Worm (Caenorhabditis elegans) whole organism, young adult: ENCODE measurements around the gene stdh-2.

ENCODE experiments used
- B0261.1 ChIP-seq: sonication (generic microtip); optimal IDR thresholded peaks from 2 replicates; lab custom pipeline; 2016; ENCODE audit warnings: mild to moderate bottlenecking, missing genetic modification characterization, moderate library complexity, missing compliant biosample characterization
- C06A6.2 ChIP-seq: fragments of 200-800 bp; sonication (Bioruptor generic); conservative IDR thresholded peaks from 2 replicates; pipeline ENCODE4 v1.3.6; 2022; ENCODE audit warnings: missing genetic modification characterization, missing compliant biosample characterization
- F33H1.4 ChIP-seq: fragments of 200-800 bp; sonication (Bioruptor generic); IDR thresholded peaks from 2 replicates; pipeline ENCODE4 v1.3.6; 2022; ENCODE audit warnings: missing genetic modification reagents, missing genetic modification characterization, missing compliant biosample characterization
- F52B5.7 ChIP-seq: sonication (generic microtip); optimal IDR thresholded peaks from 2 replicates; lab custom pipeline; 2016; ENCODE audit warnings: mild to moderate bottlenecking, missing genetic modification characterization, missing compliant biosample characterization
- Y79H2A.3 ChIP-seq: fragments of 200-800 bp; sonication (Bioruptor generic); conservative IDR thresholded peaks from 2 replicates; pipeline ENCODE4 v1.3.6; 2022; ENCODE audit warnings: missing genetic modification reagents, missing genetic modification characterization, missing compliant biosample characterization
- ZK185.1 ChIP-seq: sonication (generic microtip); optimal IDR thresholded peaks from 2 replicates; lab custom pipeline; 2016; ENCODE audit warnings: mild to moderate bottlenecking, missing genetic modification characterization, missing compliant biosample characterization; ENCODE audit not compliant: poor library complexity, severe bottlenecking
- akir-1 ChIP-seq: fragments of 200-800 bp; sonication (Bioruptor generic); optimal IDR thresholded peaks from 2 replicates; lab custom pipeline; 2018; ENCODE audit warnings: mild to moderate bottlenecking, missing genetic modification characterization, moderate library complexity, missing compliant biosample characterization
- ama-1 ChIP-seq, 3 experiments: fragments of 150-350 bp in 1 of 3; sonication (generic microtip) in 2 of 3; optimal IDR thresholded peaks; 2 replicates each; lab custom pipeline; 2014 to 2018; ENCODE audit warnings: missing biosample characterization in 2 of 3, missing genetic modification characterization in 2 of 3, missing genetic modification reagents in 2 of 3
- cebp-2 ChIP-seq: fragments of 200-800 bp; sonication (Bioruptor generic); IDR thresholded peaks from 2 replicates; pipeline ENCODE4 v1.3.6; 2022; ENCODE audit warnings: missing genetic modification characterization, missing compliant biosample characterization
- ceh-27 ChIP-seq: fragments of 200-800 bp; sonication (Bioruptor generic); optimal IDR thresholded peaks from 2 replicates; lab custom pipeline; 2018; ENCODE audit warnings: mild to moderate bottlenecking, missing genetic modification characterization, moderate library complexity, missing compliant biosample characterization
- ceh-79 ChIP-seq: sonication (generic microtip); optimal IDR thresholded peaks from 2 replicates; lab custom pipeline; 2017; ENCODE audit warnings: mild to moderate bottlenecking, missing genetic modification characterization, missing compliant biosample characterization
- ceh-91 ChIP-seq: fragments of 200-800 bp; sonication (Bioruptor generic); IDR thresholded peaks from 2 replicates; pipeline ENCODE4 v1.3.6; 2022; ENCODE audit warnings: missing genetic modification reagents, missing genetic modification characterization, missing compliant biosample characterization
- chd-7 ChIP-seq: sonication (generic microtip); optimal IDR thresholded peaks from 2 replicates; lab custom pipeline; 2016; ENCODE audit warnings: mild to moderate bottlenecking, missing genetic modification characterization, moderate library complexity, missing compliant biosample characterization
- dox-1 ChIP-seq: fragments of 200-800 bp; sonication (Bioruptor generic); IDR thresholded peaks from 2 replicates; pipeline ENCODE4 v1.3.6; 2022; ENCODE audit warnings: missing genetic modification reagents, missing genetic modification characterization, missing compliant biosample characterization
- dpff-1 ChIP-seq: sonication (generic microtip); optimal IDR thresholded peaks from 2 replicates; lab custom pipeline; 2017; ENCODE audit warnings: mild to moderate bottlenecking, missing genetic modification characterization, missing compliant biosample characterization
- ekl-4 ChIP-seq: fragments of 200-800 bp; sonication (Bioruptor generic); IDR thresholded peaks from 2 replicates; pipeline ENCODE4 v1.3.6; 2022; ENCODE audit warnings: missing genetic modification reagents, missing genetic modification characterization, missing compliant biosample characterization
- him-1 ChIP-seq: sonication (generic microtip); optimal IDR thresholded peaks from 2 replicates; lab custom pipeline; 2016; ENCODE audit warnings: missing genotype, missing genetic modification reagents, missing genetic modification characterization, missing compliant biosample characterization
- let-526 ChIP-seq: fragments of 200-800 bp; sonication (Bioruptor generic); IDR thresholded peaks from 2 replicates; pipeline ENCODE4 v1.3.6; 2022; ENCODE audit warnings: missing genetic modification reagents, missing genetic modification characterization, missing compliant biosample characterization
- let-607 ChIP-seq, 2 experiments: fragments of 200-800 bp in 1 of 2; sonication (Bioruptor generic) in 1 of 2; sonication (generic microtip) in 1 of 2; optimal IDR thresholded peaks; 2 replicates each; lab custom pipeline; 2016 to 2018; ENCODE audit warnings: mild to moderate bottlenecking in 2 of 2, missing compliant biosample characterization in 2 of 2, missing genetic modification characterization in 2 of 2, moderate library complexity in 2 of 2, missing genotype in 1 of 2
- lin-26 ChIP-seq: fragments of 200-800 bp; sonication (Bioruptor generic); IDR thresholded peaks from 2 replicates; pipeline ENCODE4 v1.3.6; 2022; ENCODE audit warnings: missing genetic modification reagents, missing genetic modification characterization, missing compliant biosample characterization
- lin-35 ChIP-seq, 3 experiments: fragments of 150-350 bp in 2 of 3; sonication (generic microtip) in 1 of 3; optimal IDR thresholded peaks; 2 replicates each; lab custom pipeline; 2014 to 2018; ENCODE audit warnings: missing biosample characterization in 3 of 3, missing genetic modification characterization in 3 of 3, missing genetic modification reagents in 3 of 3
- lin-40 ChIP-seq: sonication (generic microtip); optimal IDR thresholded peaks from 2 replicates; lab custom pipeline; 2016; ENCODE audit warnings: missing genetic modification characterization, mild to moderate bottlenecking, missing compliant biosample characterization, missing genotype, missing genetic modification reagents
- madf-10 ChIP-seq: sonication (generic microtip); optimal IDR thresholded peaks from 2 replicates; lab custom pipeline; 2016; ENCODE audit warnings: mild to moderate bottlenecking, missing genetic modification characterization, missing compliant biosample characterization
- madf-6 ChIP-seq: fragments of 200-800 bp; sonication (Bioruptor generic); IDR thresholded peaks from 2 replicates; pipeline ENCODE4 v1.3.6; 2022; ENCODE audit warnings: missing genetic modification reagents, missing genetic modification characterization, missing compliant biosample characterization
- madf-8 ChIP-seq: fragments of 200-800 bp; sonication (Bioruptor generic); conservative IDR thresholded peaks from 2 replicates; pipeline ENCODE4 v1.3.6; 2022; ENCODE audit warnings: missing genetic modification reagents, missing genetic modification characterization, missing compliant biosample characterization
- mes-4 ChIP-seq: sonication (generic microtip); optimal IDR thresholded peaks from 2 replicates; lab custom pipeline; 2016; ENCODE audit warnings: missing genotype, missing genetic modification characterization, missing compliant biosample characterization
- nfyb-1 ChIP-seq: fragments of 200-800 bp; sonication (Bioruptor generic); IDR thresholded peaks from 2 replicates; pipeline ENCODE4 v1.3.6; 2022; ENCODE audit warnings: missing genetic modification reagents, missing genetic modification characterization, missing compliant biosample characterization
- nhr-179 ChIP-seq: sonication (generic microtip); optimal IDR thresholded peaks from 2 replicates; lab custom pipeline; 2016; ENCODE audit warnings: mild to moderate bottlenecking, missing genetic modification characterization, missing compliant biosample characterization
- rcor-1 ChIP-seq: fragments of 200-800 bp; sonication (Bioruptor generic); IDR thresholded peaks from 2 replicates; pipeline ENCODE4 v1.3.6; 2022; ENCODE audit warnings: missing genetic modification reagents, missing genetic modification characterization, missing compliant biosample characterization
- rpc-1 ChIP-seq, 2 experiments: fragments of 150-350 bp in 1 of 2; sonication (generic microtip) in 1 of 2; optimal IDR thresholded peaks; 2 replicates each; lab custom pipeline; 2014 to 2018; ENCODE audit warnings: missing biosample characterization in 1 of 2, missing genetic modification characterization in 1 of 2, missing genetic modification reagents in 1 of 2, missing genotype in 1 of 2
- sdz-38 ChIP-seq: sonication (generic microtip); optimal IDR thresholded peaks from 2 replicates; lab custom pipeline; 2016; ENCODE audit warnings: missing genotype, missing genetic modification characterization, missing compliant biosample characterization
- snpc-3.4 ChIP-seq: sonication (generic microtip); optimal IDR thresholded peaks from 2 replicates; lab custom pipeline; 2017; ENCODE audit warnings: missing genetic modification characterization, mild to moderate bottlenecking, missing compliant biosample characterization, antibody characterized with exemption, moderate library complexity, missing genotype, missing genetic modification reagents
- tbx-9 ChIP-seq: sonication (generic microtip); optimal IDR thresholded peaks from 2 replicates; lab custom pipeline; 2016; ENCODE audit warnings: borderline replicate concordance, missing genetic modification characterization, inconsistent platforms, missing compliant biosample characterization
- tlf-1 ChIP-seq: fragments of 200-800 bp; sonication (Bioruptor generic); optimal IDR thresholded peaks from 2 replicates; lab custom pipeline; 2018; ENCODE audit warnings: mild to moderate bottlenecking, missing genetic modification characterization, missing compliant biosample characterization
- unc-62 ChIP-seq: fragments of 150-350 bp; optimal IDR thresholded peaks from 2 replicates; lab custom pipeline; 2014; ENCODE audit warnings: missing biosample characterization, missing genetic modification reagents, missing genetic modification characterization
- zfh-2 ChIP-seq: fragments of 200-800 bp; sonication (Bioruptor generic); conservative IDR thresholded peaks from 2 replicates; pipeline ENCODE4 v1.3.6; 2022; ENCODE audit warnings: missing genetic modification reagents, missing genetic modification characterization, missing compliant biosample characterization
- ztf-18 ChIP-seq: sonication (generic microtip); optimal IDR thresholded peaks from 2 replicates; lab custom pipeline; 2016; ENCODE audit warnings: missing genotype, mild to moderate bottlenecking, missing genetic modification characterization, missing compliant biosample characterization
- ztf-22 ChIP-seq: fragments of 200-800 bp; sonication (Bioruptor generic); optimal IDR thresholded peaks from 2 replicates; lab custom pipeline; 2018; ENCODE audit warnings: mild to moderate bottlenecking, missing genetic modification characterization, moderate library complexity, missing compliant biosample characterization
- ztf-25 ChIP-seq: fragments of 200-800 bp; sonication (Bioruptor generic); IDR thresholded peaks from 2 replicates; pipeline ENCODE4 v1.3.6; 2022; ENCODE audit warnings: missing genetic modification reagents, missing genetic modification characterization, missing compliant biosample characterization
- ztf-3 ChIP-seq: fragments of 200-800 bp; sonication (Bioruptor generic); optimal IDR thresholded peaks from 2 replicates; lab custom pipeline; 2018; ENCODE audit warnings: mild to moderate bottlenecking, missing genetic modification characterization, missing compliant biosample characterization
- ztf-6 ChIP-seq: fragments of 200-800 bp; sonication (Bioruptor generic); IDR thresholded peaks from 2 replicates; pipeline ENCODE4 v1.3.6; 2022; ENCODE audit warnings: missing genetic modification reagents, missing genetic modification characterization, missing compliant biosample characterization

The stdh-2 gene

ce11 chrV:16182110-16182509 lies 42.0 kb upstream of the stdh-2 start, which contains the start of gene srz-13:
Gene srz-13, plus strand, starts transcription at chrV:16182410.
- TF ChIP-seq cebp-2 (GFP tag; lab: Robert Waterston, UW): no peak
- TF ChIP-seq sdz-38 (tag; lab: Kevin White, UChicago): no peak
- TF ChIP-seq ztf-22 (GFP tag; lab: Kevin White, UChicago): no peak
- TF ChIP-seq akir-1 (GFP tag; lab: Kevin White, UChicago): no peak
- no peak for TF ChIP-seq madf-6 (GFP tag; lab: Robert Waterston, UW)
- TF ChIP-seq him-1: no peak
- no peak for TF ChIP-seq dpff-1

- no peak for TF ChIP-seq dpff-1
- TF ChIP-seq dox-1 (GFP tag; lab: Robert Waterston, UW): no peak
- no peak for TF ChIP-seq ztf-25
- no peak for TF ChIP-seq ama-1 (optimal IDR thresholded peaks at IDR 0.05; lab: Kevin White, UChicago)
- TF ChIP-seq ama-1 (GFP tag; optimal IDR thresholded peaks at IDR 0.05; lab: Kevin White, UChicago): no peak
- TF ChIP-seq ceh-91 (GFP tag; lab: Robert Waterston, UW): no peak
- TF ChIP-seq Y79H2A.3 (GFP tag; lab: Robert Waterston, UW): no peak
- no peak for TF ChIP-seq him-1
- no peak for TF ChIP-seq zfh-2 (GFP tag; lab: Robert Waterston, UW)
- no peak for TF ChIP-seq madf-10 (tag; lab: Kevin White, UChicago)
- no peak for TF ChIP-seq mes-4 (tag; lab: Kevin White, UChicago)
- no peak for TF ChIP-seq let-607 (tag; optimal IDR thresholded peaks at IDR 0.05; lab: Kevin White, UChicago)
- TF ChIP-seq ekl-4 (GFP tag; lab: Robert Waterston, UW): no peak
- TF ChIP-seq lin-26: no peak
Measured at ce11 chrV:16182918-16183317, 41.2 kb upstream of the stdh-2 start, which contains the start of gene srh-277. Gene srh-277, plus strand, starts transcription at chrV:16183218.

- no peak for TF ChIP-seq ztf-18 (tag; lab: Kevin White, UChicago)
- TF ChIP-seq unc-62 (GFP tag; lab: Kevin White, UChicago): no peak
- no peak for TF ChIP-seq snpc-3.4 (tag; lab: Kevin White, UChicago)
- TF ChIP-seq ZK185.1 (tag; lab: Kevin White, UChicago): no peak
- no peak for TF ChIP-seq F33H1.4 (GFP tag; lab: Robert Waterston, UW)
- TF ChIP-seq nfyb-1 (GFP tag; lab: Robert Waterston, UW): no peak
- no peak for TF ChIP-seq ztf-6
- TF ChIP-seq rcor-1: no peak
Measured at ce11 chrV:16183357-16183756, 40.8 kb upstream of the stdh-2 start, which contains the start of gene srz-14. Gene srz-14, plus strand, starts transcription at chrV:16183657.

ce11 chrV:16190485-16190884 lies 33.6 kb upstream of the stdh-2 start, which contains the start of gene srh-281:
Gene srh-281, plus strand, starts transcription at chrV:16190785.
- TF ChIP-seq rpc-1 (optimal IDR thresholded peaks at IDR 0.05; lab: Kevin White, UChicago): no peak
- TF ChIP-seq rpc-1 (tag; optimal IDR thresholded peaks at IDR 0.05; lab: Kevin White, UChicago): no peak
- TF ChIP-seq ceh-27: no peak
- no peak for TF ChIP-seq F52B5.7 (tag; lab: Kevin White, UChicago)
- TF ChIP-seq ztf-3: no peak
- TF ChIP-seq ZK185.1 (tag; lab: Kevin White, UChicago): no peak
- TF ChIP-seq nhr-179: no peak
- TF ChIP-seq madf-8 (GFP tag; lab: Robert Waterston, UW): no peak
- no peak for TF ChIP-seq unc-62 (GFP tag; lab: Kevin White, UChicago)
- TF ChIP-seq B0261.1 (tag; lab: Kevin White, UChicago): no peak
- TF ChIP-seq let-526 (GFP tag; lab: Robert Waterston, UW): no peak
- no peak for TF ChIP-seq lin-35 (GFP tag; optimal IDR thresholded peaks at IDR 0.05; lab: Kevin White, UChicago)
- TF ChIP-seq tbx-9: no peak
- TF ChIP-seq tlf-1 (GFP tag; lab: Kevin White, UChicago): no peak
- TF ChIP-seq chd-7 (tag; lab: Kevin White, UChicago): no peak
- TF ChIP-seq lin-40 (tag; lab: Kevin White, UChicago): no peak
- no peak for TF ChIP-seq ceh-79 (tag; lab: Kevin White, UChicago)
- no peak for TF ChIP-seq C06A6.2 (GFP tag; lab: Robert Waterston, UW)
- TF ChIP-seq ama-1 (optimal IDR thresholded peaks at IDR 0.05; lab: Kevin White, UChicago): no peak
- no peak for TF ChIP-seq ama-1 (GFP tag; optimal IDR thresholded peaks at IDR 0.05; lab: Kevin White, UChicago)
